Worm (Caenorhabditis elegans): ENCODE results near the gene F54G2.1.

F54G2.1 gene

DNA sequence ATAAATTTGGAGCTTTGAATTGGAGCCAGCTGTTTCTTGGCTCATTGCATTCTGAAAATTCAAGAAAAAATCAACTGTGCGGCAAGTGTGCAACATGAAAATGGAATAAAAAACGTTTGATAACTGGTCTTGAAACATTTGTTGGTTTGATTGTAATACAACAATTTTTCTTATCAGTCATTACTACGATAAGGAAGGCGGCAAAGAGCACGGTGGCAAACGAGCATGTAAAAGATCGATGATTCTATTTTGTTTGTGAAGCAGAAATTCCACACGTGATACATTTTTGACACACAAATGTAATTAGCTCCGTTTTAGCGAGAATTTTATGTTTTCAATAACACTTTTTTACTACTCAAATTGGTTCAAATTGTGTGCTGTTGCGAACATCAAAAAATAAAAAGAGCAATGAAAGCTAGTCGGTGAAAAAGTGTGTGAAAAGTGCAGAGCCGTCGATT is 83.6 kb downstream of the F54G2.1 start, which contains the start of gene H01M10.1:
Gene H01M10.1 (minus strand): TSS at position 51 of the 458 bp plus-strand sequence.
- peak; percentile 58 for TF ChIP-seq pha-4 (tag; optimal IDR thresholded peaks at IDR 0.05)
- peak; percentile 96 for TF ChIP-seq elt-2 (tag; optimal IDR thresholded peaks at IDR 0.05)
- TF ChIP-seq pqm-1 (tag; optimal IDR thresholded peaks at IDR 0.05) = peak; percentile 72
- TF ChIP-seq nhr-12 (tag; optimal IDR thresholded peaks at IDR 0.05) = no peak
- no peak for TF ChIP-seq ztf-11 (tag; optimal IDR thresholded peaks at IDR 0.05)
- TF ChIP-seq jun-1 (tag; optimal IDR thresholded peaks at IDR 0.05) = peak; percentile 74
- TF ChIP-seq aly-2 (tag; optimal IDR thresholded peaks at IDR 0.05) = no peak

DNA sequence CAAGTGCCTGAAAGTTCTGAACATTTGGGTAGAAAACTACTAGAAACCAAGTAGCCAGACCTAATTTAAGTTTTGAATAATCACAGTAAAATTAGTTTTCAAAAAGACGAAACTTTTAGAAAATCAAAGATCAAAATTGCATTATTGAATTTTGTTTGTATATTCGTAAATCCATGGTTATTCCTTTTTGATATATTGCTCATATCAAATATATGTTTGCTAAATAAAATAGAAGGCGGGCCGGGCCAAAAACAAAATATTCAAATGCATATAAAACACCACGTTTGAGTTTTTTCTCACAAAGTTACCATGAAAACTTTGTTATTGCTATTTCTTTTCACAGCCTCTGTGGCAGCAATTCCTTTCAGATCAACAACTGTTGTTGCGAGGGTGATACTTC is 86.7 kb downstream of the F54G2.1 start, which contains the start of gene ttr-42:
Gene ttr-42 (plus strand): TSS at position 301 of the 400 bp plus-strand sequence.
- TF ChIP-seq ztf-4 (tag; optimal IDR thresholded peaks at IDR 0.05) = no peak
- no peak for TF ChIP-seq fos-1 (tag; optimal IDR thresholded peaks at IDR 0.05)
- TF ChIP-seq pqm-1 (tag; optimal IDR thresholded peaks at IDR 0.05) = no peak
- TF ChIP-seq nhr-43 (tag; optimal IDR thresholded peaks at IDR 0.05; ENCODE audit: poor library complexity, severe bottlenecking) = no peak
- TF ChIP-seq ceh-28 (tag; optimal IDR thresholded peaks at IDR 0.05) = no peak
- no peak for TF ChIP-seq elt-1 (tag; optimal IDR thresholded peaks at IDR 0.05)
- TF ChIP-seq snpc-4 (tag; optimal IDR thresholded peaks at IDR 0.05) = no peak
- TF ChIP-seq fkh-2 (tag; optimal IDR thresholded peaks at IDR 0.05) = no peak
- TF ChIP-seq unc-62 (GFP tag; optimal IDR thresholded peaks at IDR 0.05) = no peak
- no peak for TF ChIP-seq lin-39 (tag; optimal IDR thresholded peaks at IDR 0.05)
- no peak for TF ChIP-seq mml-1 (tag; optimal IDR thresholded peaks at IDR 0.05)
- TF ChIP-seq ZK546.5 (tag; optimal IDR thresholded peaks at IDR 0.05) = no peak
- TF ChIP-seq tbx-2 (tag; optimal IDR thresholded peaks at IDR 0.05) = no peak
- no peak for TF ChIP-seq nhr-11 (tag; optimal IDR thresholded peaks at IDR 0.05)
- no peak for TF ChIP-seq jun-1 (tag; optimal IDR thresholded peaks at IDR 0.05)
- TF ChIP-seq skn-1 (tag; optimal IDR thresholded peaks at IDR 0.05) = no peak

DNA sequence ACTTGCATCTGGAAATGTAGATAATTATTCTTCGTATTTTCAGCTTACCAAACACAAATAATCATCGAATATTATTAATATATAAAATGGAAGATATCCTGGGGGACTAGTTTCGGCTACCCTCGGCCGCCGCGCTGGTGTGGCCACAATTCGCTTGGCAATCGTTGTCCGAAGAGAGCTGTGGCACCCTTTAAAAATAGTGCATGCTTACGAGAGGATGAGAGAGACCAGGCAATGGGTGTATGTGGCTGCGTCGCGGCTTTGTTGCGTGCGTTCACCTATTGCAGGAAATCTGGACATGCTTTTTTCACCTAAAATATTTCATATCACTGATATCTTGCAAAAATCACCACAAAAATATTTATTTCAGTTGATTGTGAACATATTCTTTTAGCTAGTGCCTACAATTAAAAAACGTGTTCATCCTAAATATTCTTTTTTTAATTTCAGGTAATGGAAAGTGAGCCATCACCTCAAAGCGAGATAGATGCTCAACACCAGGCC is 91.5 kb downstream of the F54G2.1 start, which contains the start of the genes ccd-5 and F52H2.1:
Gene ccd-5 (minus strand): TSS at position 8 of the 504 bp plus-strand sequence.
Gene F52H2.1 (plus strand): TSS at position 454 of the 504 bp plus-strand sequence.
- TF ChIP-seq mml-1 (tag; optimal IDR thresholded peaks at IDR 0.05) (no peak), nhr-67 (tag; optimal IDR thresholded peaks at IDR 0.05) (no peak), hmg-11 (tag; optimal IDR thresholded peaks at IDR 0.05) (peak; percentile 66), lin-39 (tag; optimal IDR thresholded peaks at IDR 0.05) (peak; percentile 60), nfya-1 (tag; optimal IDR thresholded peaks at IDR 0.05; ENCODE audit: insufficient read depth) (peak; percentile 58), nhr-28 (tag; optimal IDR thresholded peaks at IDR 0.05) (no peak)

Data from whole organism, L3 larva.